Fruit fly (Drosophila melanogaster) whole organism, pupa: ENCODE measurements around the gene CG9636.

Experiments used
- CG10348 ChIP-seq: fragments of 200-800 bp; sonication (Bioruptor generic); IDR thresholded peaks from 2 replicates; pipeline ENCODE4 v1.3.6; 2022; ENCODE audit warnings: missing biosample characterization, missing genetic modification characterization
- CG12605 ChIP-seq: fragments of 200-800 bp; sonication (Bioruptor generic); IDR thresholded peaks from 2 replicates; pipeline ENCODE4 v1.3.6; 2022; ENCODE audit warnings: missing biosample characterization, missing genetic modification characterization
- CG13204 ChIP-seq: fragments of 200-800 bp; sonication (Bioruptor generic); optimal IDR thresholded peaks from 2 replicates; lab custom pipeline; 2018; ENCODE audit warnings: missing biosample characterization, mild to moderate bottlenecking, missing genetic modification characterization, moderate library complexity
- CG14655 ChIP-seq: fragments of 200-800 bp; sonication (Bioruptor generic); optimal IDR thresholded peaks from 3 replicates; lab custom pipeline; 2017; ENCODE audit warnings: mild to moderate bottlenecking, missing biosample characterization, missing genetic modification reagents, missing genetic modification characterization
- CG15710 ChIP-seq: fragments of 200-800 bp; sonication (Bioruptor generic); optimal IDR thresholded peaks from 2 replicates; lab custom pipeline; 2018; ENCODE audit warnings: missing biosample characterization, mild to moderate bottlenecking, missing genetic modification characterization, moderate library complexity
- CG17806 ChIP-seq: fragments of 200-800 bp; sonication (Bioruptor generic); optimal IDR thresholded peaks from 2 replicates; lab custom pipeline; 2018; ENCODE audit warnings: missing biosample characterization, mild to moderate bottlenecking, missing genetic modification characterization, moderate library complexity
- CG32121 ChIP-seq: fragments of 200-800 bp; sonication (Bioruptor generic); IDR thresholded peaks from 2 replicates; pipeline ENCODE4 v1.3.6; 2022; ENCODE audit warnings: missing biosample characterization, missing genetic modification characterization
- CG34367 ChIP-seq: fragments of 200-800 bp; sonication (Bioruptor generic); optimal IDR thresholded peaks from 2 replicates; lab custom pipeline; 2018; ENCODE audit warnings: missing biosample characterization, mild to moderate bottlenecking, missing genetic modification characterization
- CG4496 ChIP-seq: fragments of 200-800 bp; sonication (Bioruptor generic); IDR thresholded peaks from 3 replicates; pipeline ENCODE4 v1.3.6; 2022; ENCODE audit warnings: missing biosample characterization, missing genetic modification characterization
- CG8159 ChIP-seq: fragments of 200-800 bp; sonication (Bioruptor generic); optimal IDR thresholded peaks from 3 replicates; lab custom pipeline; 2018; ENCODE audit warnings: missing biosample characterization, mild to moderate bottlenecking, missing genetic modification characterization, moderate library complexity
- CG8301 ChIP-seq: fragments of 200-800 bp; sonication (Bioruptor generic); optimal IDR thresholded peaks from 2 replicates; lab custom pipeline; 2018; ENCODE audit warnings: missing biosample characterization, mild to moderate bottlenecking, missing genetic modification characterization
- CG9948 ChIP-seq: fragments of 200-800 bp; sonication (Bioruptor generic); optimal IDR thresholded peaks from 2 replicates; lab custom pipeline; 2018; ENCODE audit warnings: missing biosample characterization, mild to moderate bottlenecking, missing genetic modification characterization, moderate library complexity
- D1 ChIP-seq: fragments of 200-800 bp; sonication (Bioruptor generic); optimal IDR thresholded peaks from 2 replicates; lab custom pipeline; 2018; ENCODE audit warnings: missing biosample characterization, mild to moderate bottlenecking, missing genetic modification characterization, moderate library complexity
- EcR ChIP-seq: fragments of 200-800 bp; sonication (Bioruptor generic); optimal IDR thresholded peaks from 3 replicates; lab custom pipeline; 2019; ENCODE audit warnings: missing biosample characterization, missing genetic modification characterization, mild to moderate bottlenecking, moderate library complexity, missing genetic modification reagents
- Ets98B ChIP-seq: fragments of 200-800 bp; sonication (Bioruptor generic); IDR thresholded peaks from 2 replicates; pipeline ENCODE4 v1.3.6; 2022; ENCODE audit warnings: missing biosample characterization, missing genetic modification characterization
- Pif1A ChIP-seq: fragments of 200-800 bp; sonication (Bioruptor generic); optimal IDR thresholded peaks from 3 replicates; lab custom pipeline; 2016; ENCODE audit warnings: missing biosample characterization, missing genetic modification characterization
- Pif1B ChIP-seq: fragments of 200-800 bp; sonication (Bioruptor generic); optimal IDR thresholded peaks from 3 replicates; lab custom pipeline; 2016; ENCODE audit warnings: missing biosample characterization, missing genetic modification characterization
- Snoo ChIP-seq: fragments of 200-800 bp; sonication (Bioruptor generic); optimal IDR thresholded peaks from 3 replicates; lab custom pipeline; 2017; ENCODE audit warnings: missing biosample characterization, mild to moderate bottlenecking, missing genetic modification characterization, inconsistent platforms
- fd96Ca ChIP-seq: fragments of 200-800 bp; sonication (Bioruptor generic); IDR thresholded peaks from 3 replicates; pipeline ENCODE4 v1.3.6; 2022; ENCODE audit warnings: missing biosample characterization, missing genetic modification characterization
- gl ChIP-seq: fragments of 200-800 bp; sonication (Bioruptor generic); optimal IDR thresholded peaks from 2 replicates; lab custom pipeline; 2018; ENCODE audit warnings: missing biosample characterization, mild to moderate bottlenecking, missing genetic modification characterization
- rn ChIP-seq: fragments of 200-800 bp; sonication (Bioruptor generic); IDR thresholded peaks from 2 replicates; pipeline ENCODE4 v1.3.6; 2022; ENCODE audit warnings: missing biosample characterization, missing genetic modification characterization

The CG9636 gene

dm6 chr3R:8254347-8254746 lies 10.8 kb upstream of the CG9636 start:
- TF ChIP-seq CG13204 (GFP tag; lab: Kevin White, UChicago) (no peak), rn (no peak), CG32121 (no peak), fd96Ca (no peak), Pif1A (GFP tag; lab: Kevin White, UChicago) (no peak), CG10348 (GFP tag; lab: Robert Waterston, UW) (no peak), CG8159 (tag; lab: Kevin White, UChicago) (no peak), CG8301 (tag; lab: Kevin White, UChicago) (no peak), EcR (GFP tag; lab: Kevin White, UChicago) (no peak), CG15710 (tag; lab: Kevin White, UChicago) (no peak), CG9948 (tag; lab: Kevin White, UChicago) (no peak), CG14655 (GFP tag; lab: Kevin White, UChicago) (no peak)
- TF ChIP-seq, all 21 proteins: peak for 0

DNA sequence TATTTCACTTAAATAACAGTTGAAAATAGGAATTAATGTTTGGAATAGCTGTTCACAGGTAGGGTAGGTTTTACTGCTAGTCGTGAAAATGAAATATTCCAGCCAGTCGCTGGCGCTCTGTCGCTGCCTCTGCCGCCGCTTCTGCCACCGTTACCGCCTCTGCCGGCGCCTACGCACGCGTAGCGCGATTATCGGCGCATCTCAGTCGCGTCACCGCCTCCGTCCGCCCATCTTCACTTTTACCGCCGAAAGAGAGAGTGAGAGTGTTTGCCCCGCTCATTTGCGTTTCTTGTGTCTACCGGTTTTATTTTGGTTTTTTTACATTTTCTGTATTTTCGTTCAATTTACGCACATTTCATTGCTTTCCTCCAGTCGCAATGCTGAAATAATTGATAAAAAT lies 7.9 kb upstream of the CG9636 start:
- TF ChIP-seq CG13204 (GFP tag; lab: Kevin White, UChicago) = peak; percentile 90
- TF ChIP-seq fd96Ca = 0 out of 3 replicates have a peak, but pooled peaks have one; percentile 18
- TF ChIP-seq CG32121 = no peak
- TF ChIP-seq CG12605 (GFP tag; lab: Robert Waterston, UW) = no peak

DNA sequence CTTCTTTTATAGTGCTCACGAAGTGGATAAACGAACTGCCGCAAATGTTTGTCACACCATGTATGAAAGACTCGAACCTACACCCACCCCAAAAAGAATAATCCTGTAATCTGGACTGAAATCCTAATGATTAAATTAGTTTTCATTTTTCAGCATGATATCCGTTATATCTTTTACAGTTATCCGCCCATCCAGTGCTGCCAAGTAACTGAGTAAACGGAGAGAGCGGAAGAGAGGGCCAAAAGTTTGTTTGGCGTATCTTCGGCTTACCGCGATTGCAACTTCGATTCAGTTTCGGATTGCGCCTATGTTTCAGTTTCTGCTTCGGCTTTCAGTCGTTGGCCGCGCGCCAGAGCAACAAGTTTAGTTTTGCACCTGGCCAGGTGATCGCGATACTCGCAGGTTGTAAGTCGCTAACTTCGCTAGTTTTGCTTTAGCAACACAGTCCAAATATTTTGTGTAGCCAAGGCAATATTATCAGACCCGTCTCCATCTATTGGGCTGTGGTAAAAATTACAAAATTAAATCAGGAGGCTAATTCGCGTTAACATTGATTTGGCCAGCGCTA lies 6.7 kb upstream of the CG9636 start, which contains the start of gene mtg:
Gene mtg (plus strand): TSS at position 332 of the 568 bp plus-strand sequence.
- peak; percentile 25; the same call in 1 of the 3 replicates for TF ChIP-seq fd96Ca
- TF ChIP-seq Ets98B = peak; percentile 31; the same call in 1 of the 2 replicates
- TF ChIP-seq CG4496 = peak; percentile 17; the same call in 1 of the 3 replicates
- no peak for TF ChIP-seq Pif1A (GFP tag; lab: Kevin White, UChicago)
- 0 out of 2 replicates have a peak, but pooled peaks have one; percentile 11 for TF ChIP-seq rn

DNA sequence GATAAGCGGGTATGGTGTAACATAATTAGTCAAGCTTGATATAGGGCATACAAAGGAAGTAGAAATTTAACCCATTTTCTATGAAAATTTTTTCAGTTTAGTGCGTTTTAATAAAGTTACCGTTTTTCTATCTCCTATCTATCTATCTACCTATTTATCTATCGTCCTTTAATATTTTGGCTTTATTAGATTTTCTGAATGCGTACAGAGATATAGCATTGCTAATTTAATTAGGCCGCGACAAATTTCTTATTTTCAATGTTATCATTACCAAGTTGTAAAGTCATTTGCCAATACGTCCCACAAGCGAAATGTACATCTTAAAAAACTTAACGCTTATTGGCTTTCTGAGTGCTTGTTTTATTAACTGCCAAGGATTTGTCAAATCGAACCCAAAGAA lies 4.5 kb upstream of the CG9636 start, which contains the start of gene CG15864:
Gene CG15864 (plus strand): TSS at position 301 of the 400 bp plus-strand sequence.
- TF ChIP-seq CG17806 (tag; lab: Kevin White, UChicago) (no peak), Ets98B (no peak), CG8301 (tag; lab: Kevin White, UChicago) (no peak), EcR (GFP tag; lab: Kevin White, UChicago) (no peak), CG14655 (GFP tag; lab: Kevin White, UChicago) (no peak), D1 (tag; lab: Kevin White, UChicago) (no peak), Snoo (no peak), CG34367 (tag; lab: Kevin White, UChicago) (no peak), CG8159 (tag; lab: Kevin White, UChicago) (no peak), CG12605 (GFP tag; lab: Robert Waterston, UW) (no peak), CG4496 (no peak), CG32121 (no peak), Pif1A (GFP tag; lab: Kevin White, UChicago) (no peak), Pif1B (GFP tag; lab: Kevin White, UChicago) (no peak)

DNA sequence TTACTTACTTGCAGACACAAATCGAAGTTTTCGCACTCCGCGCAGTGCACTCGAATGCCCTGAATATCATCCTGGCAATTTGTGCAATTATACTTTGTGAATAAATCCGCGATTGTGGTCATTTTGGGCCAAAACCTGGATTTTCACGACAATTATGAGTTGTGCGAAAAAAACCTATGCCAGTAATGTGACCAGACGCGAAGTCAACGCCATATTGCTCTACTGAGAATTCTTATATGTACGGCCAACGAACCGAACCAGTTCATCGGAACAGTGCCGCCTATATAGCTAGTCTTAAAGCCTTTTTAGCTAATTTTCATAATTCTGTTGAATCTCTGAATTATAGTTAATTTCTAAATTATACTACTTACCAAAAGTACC lies 3.3 kb downstream of the CG9636 start, which contains the start of gene Ada2b:
Gene Ada2b (minus strand): TSS at position 214 of the 381 bp plus-strand sequence.
- TF ChIP-seq EcR (GFP tag; lab: Kevin White, UChicago) (peak; percentile 35), CG4496 (no peak), D1 (tag; lab: Kevin White, UChicago) (peak; percentile 41)

DNA sequence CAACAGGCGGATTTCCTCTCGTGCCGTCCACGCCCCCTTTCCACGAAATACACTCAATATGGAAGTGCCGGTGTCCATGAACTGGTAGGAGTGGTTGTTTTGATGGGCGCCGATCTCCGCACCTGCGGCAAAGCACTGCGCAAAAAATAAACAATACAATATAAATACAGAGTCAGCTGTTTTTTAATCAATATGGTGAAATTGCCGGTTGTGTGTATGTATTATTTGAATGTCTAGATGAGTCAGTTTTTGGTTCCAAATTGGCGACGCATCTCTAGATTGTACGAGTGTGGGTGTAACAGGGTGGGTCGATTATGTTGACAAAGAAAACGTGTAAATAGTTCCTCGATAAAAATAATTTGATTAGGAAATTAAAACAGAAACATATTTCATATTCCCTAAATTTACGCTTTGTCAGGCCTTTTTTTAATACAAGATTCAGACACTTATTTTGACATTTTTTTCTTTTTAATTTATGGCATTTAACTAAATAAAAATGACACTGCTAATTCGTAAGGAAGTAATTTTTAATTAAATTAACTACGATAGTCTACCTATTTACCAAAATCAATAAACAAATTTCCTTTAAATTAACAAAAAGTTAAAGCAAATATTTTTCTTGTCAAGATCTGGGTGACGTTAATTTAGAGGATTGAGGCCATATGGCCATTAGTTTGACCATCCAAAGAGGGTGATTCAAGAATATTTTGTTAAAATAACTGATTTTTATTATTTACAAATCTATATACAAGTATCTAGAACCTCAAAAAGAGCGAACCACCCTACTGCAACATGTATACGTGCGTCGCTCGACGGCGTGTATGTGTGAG lies 3.9 kb downstream of the CG9636 start:
- peak; percentile 26 for TF ChIP-seq rn
- TF ChIP-seq CG10348 (GFP tag; lab: Robert Waterston, UW) = no peak
- TF ChIP-seq CG8159 (tag; lab: Kevin White, UChicago) = peak; percentile 92
- TF ChIP-seq CG12605 (GFP tag; lab: Robert Waterston, UW) = no peak
- peak; percentile 89 for TF ChIP-seq Snoo
- peak; percentile 80 for TF ChIP-seq Ets98B
- TF ChIP-seq Pif1B (GFP tag; lab: Kevin White, UChicago) = peak; percentile 83
- peak; percentile 70 for TF ChIP-seq fd96Ca
- TF ChIP-seq CG8301 (tag; lab: Kevin White, UChicago) = peak; percentile 87
- TF ChIP-seq CG15710 (tag; lab: Kevin White, UChicago) = peak; percentile 87
- TF ChIP-seq CG17806 (tag; lab: Kevin White, UChicago) = peak; percentile 82
- no peak for TF ChIP-seq CG13204 (GFP tag; lab: Kevin White, UChicago)
- peak; percentile 55 for TF ChIP-seq EcR (GFP tag; lab: Kevin White, UChicago)
- peak; percentile 83 for TF ChIP-seq CG9948 (tag; lab: Kevin White, UChicago)
- peak; percentile 51 for TF ChIP-seq D1 (tag; lab: Kevin White, UChicago)
- TF ChIP-seq CG32121 = peak; percentile 76
- TF ChIP-seq CG14655 (GFP tag; lab: Kevin White, UChicago) = peak; percentile 93
- TF ChIP-seq Pif1A (GFP tag; lab: Kevin White, UChicago) = peak; percentile 84
- TF ChIP-seq gl = peak; percentile 54
- peak; percentile 69 for TF ChIP-seq CG34367 (tag; lab: Kevin White, UChicago)
- peak; percentile 69 for TF ChIP-seq CG4496
